Worm (Caenorhabditis elegans) whole organism, mixed stage, embryonic: Measurements from ENCODE around the gene W07G4.1.

ENCODE experiments used
- M03D4.4 ChIP-seq: sonication (generic microtip); optimal IDR thresholded peaks from 2 replicates; lab custom pipeline; 2017; ENCODE audit warnings: mild to moderate bottlenecking, missing genetic modification characterization, missing compliant biosample characterization
- bed-3 ChIP-seq: fragments of 200-800 bp; sonication (Bioruptor generic); optimal IDR thresholded peaks from 3 replicates; lab custom pipeline; 2018; ENCODE audit warnings: mild to moderate bottlenecking, missing genetic modification characterization, moderate library complexity, missing compliant biosample characterization
- blmp-1 ChIP-seq: fragments of 150-350 bp; optimal IDR thresholded peaks from 2 replicates; lab custom pipeline; 2014; ENCODE audit warnings: missing biosample characterization, missing genetic modification characterization
- ceh-39 ChIP-seq: fragments of 150-350 bp; optimal IDR thresholded peaks from 2 replicates; lab custom pipeline; 2014; ENCODE audit warnings: missing biosample characterization, missing genetic modification characterization
- ceh-43 ChIP-seq: fragments of 200-800 bp; sonication (Bioruptor generic); optimal IDR thresholded peaks from 2 replicates; lab custom pipeline; 2018; ENCODE audit warnings: mild to moderate bottlenecking, missing genetic modification characterization, moderate library complexity, missing compliant biosample characterization
- ceh-83 ChIP-seq: fragments of 200-800 bp; sonication (Bioruptor generic); optimal IDR thresholded peaks from 2 replicates; lab custom pipeline; 2018; ENCODE audit warnings: mild to moderate bottlenecking, missing genetic modification characterization, missing compliant biosample characterization
- ces-1 ChIP-seq: fragments of 150-350 bp; optimal IDR thresholded peaks from 2 replicates; lab custom pipeline; 2014; ENCODE audit warnings: missing biosample characterization, missing genetic modification reagents, missing genetic modification characterization
- cnd-1 ChIP-seq: fragments of 200-800 bp; sonication (Bioruptor generic); optimal IDR thresholded peaks from 2 replicates; lab custom pipeline; 2018; ENCODE audit warnings: mild to moderate bottlenecking, missing genetic modification characterization, missing compliant biosample characterization
- drap-1 ChIP-seq: fragments of 200-800 bp; sonication (Bioruptor generic); optimal IDR thresholded peaks from 3 replicates; lab custom pipeline; 2018; ENCODE audit warnings: mild to moderate bottlenecking, missing genetic modification characterization, missing compliant biosample characterization
- elt-1 ChIP-seq: sonication (generic microtip); optimal IDR thresholded peaks from 2 replicates; lab custom pipeline; 2017; ENCODE audit warnings: missing genetic modification characterization, mild to moderate bottlenecking, missing compliant biosample characterization, antibody characterized with exemption, moderate library complexity, borderline replicate concordance; ENCODE audit not compliant: insufficient read depth
- elt-3 ChIP-seq: fragments of 150-350 bp; optimal IDR thresholded peaks from 2 replicates; lab custom pipeline; 2014; ENCODE audit warnings: missing biosample characterization, missing genetic modification characterization
- flh-1 ChIP-seq: fragments of 200-800 bp; sonication (Bioruptor generic); optimal IDR thresholded peaks from 2 replicates; lab custom pipeline; 2018; ENCODE audit warnings: mild to moderate bottlenecking, missing genetic modification characterization, moderate library complexity, missing compliant biosample characterization
- ham-2 ChIP-seq: fragments of 200-800 bp; sonication (Bioruptor generic); optimal IDR thresholded peaks from 2 replicates; lab custom pipeline; 2018; ENCODE audit warnings: mild to moderate bottlenecking, missing genetic modification characterization, missing compliant biosample characterization
- hlh-1 ChIP-seq: fragments of 150-350 bp; optimal IDR thresholded peaks from 2 replicates; lab custom pipeline; 2014; ENCODE audit warnings: missing biosample characterization, missing genetic modification reagents, missing genetic modification characterization
- lin-13 ChIP-seq: fragments of 150-350 bp; optimal IDR thresholded peaks from 2 replicates; lab custom pipeline; 2014; ENCODE audit warnings: missing biosample characterization, missing genetic modification characterization
- lin-32 ChIP-seq: fragments of 200-800 bp; sonication (Bioruptor generic); optimal IDR thresholded peaks from 2 replicates; lab custom pipeline; 2018; ENCODE audit warnings: mild to moderate bottlenecking, missing genetic modification characterization, missing compliant biosample characterization
- lsy-2 ChIP-seq: fragments of 150-350 bp; optimal IDR thresholded peaks from 2 replicates; lab custom pipeline; 2014; ENCODE audit warnings: missing biosample characterization, missing genetic modification characterization
- mab-5 ChIP-seq: fragments of 150-350 bp; optimal IDR thresholded peaks from 2 replicates; lab custom pipeline; 2014; ENCODE audit warnings: missing biosample characterization, missing genetic modification characterization
- mep-1 ChIP-seq: fragments of 150-350 bp; optimal IDR thresholded peaks from 2 replicates; lab custom pipeline; 2017; ENCODE audit warnings: missing biosample characterization, missing genetic modification reagents, missing genetic modification characterization, inconsistent platforms
- mls-2 ChIP-seq: sonication (generic microtip); optimal IDR thresholded peaks from 2 replicates; lab custom pipeline; 2016; ENCODE audit warnings: mild to moderate bottlenecking, missing genetic modification characterization, moderate library complexity, missing compliant biosample characterization
- nhr-12 ChIP-seq: fragments of 150-350 bp; optimal IDR thresholded peaks from 2 replicates; lab custom pipeline; 2014; ENCODE audit warnings: missing biosample characterization, missing genetic modification characterization
- nhr-2 ChIP-seq: fragments of 150-350 bp; optimal IDR thresholded peaks from 2 replicates; lab custom pipeline; 2014; ENCODE audit warnings: missing biosample characterization, missing genetic modification characterization
- nhr-237 ChIP-seq: fragments of 150-350 bp; optimal IDR thresholded peaks from 2 replicates; lab custom pipeline; 2014; ENCODE audit warnings: missing biosample characterization, missing genetic modification characterization
- nhr-28 ChIP-seq: fragments of 150-350 bp; optimal IDR thresholded peaks from 2 replicates; lab custom pipeline; 2014; ENCODE audit warnings: missing biosample characterization, missing genetic modification characterization
- nhr-76 ChIP-seq: sonication (generic microtip); optimal IDR thresholded peaks from 2 replicates; lab custom pipeline; 2017; ENCODE audit warnings: missing biosample characterization, missing genetic modification characterization
- pha-4 ChIP-seq: fragments of 150-350 bp; optimal IDR thresholded peaks from 2 replicates; lab custom pipeline; 2018; ENCODE audit warnings: missing biosample characterization, missing genetic modification reagents, missing genetic modification characterization
- sem-2 ChIP-seq: fragments of 200-800 bp; sonication (Bioruptor generic); optimal IDR thresholded peaks from 2 replicates; lab custom pipeline; 2018; ENCODE audit warnings: mild to moderate bottlenecking, missing genetic modification characterization, missing compliant biosample characterization
- snpc-4 ChIP-seq: fragments of 150-350 bp; optimal IDR thresholded peaks from 2 replicates; lab custom pipeline; 2014; ENCODE audit warnings: missing biosample characterization, missing genetic modification characterization
- sptf-1 ChIP-seq: sonication (generic microtip); optimal IDR thresholded peaks from 2 replicates; lab custom pipeline; 2017; ENCODE audit warnings: mild to moderate bottlenecking, missing genetic modification characterization, moderate library complexity, missing compliant biosample characterization
- tbx-8 ChIP-seq: fragments of 200-800 bp; sonication (Bioruptor generic); optimal IDR thresholded peaks from 2 replicates; lab custom pipeline; 2018; ENCODE audit warnings: mild to moderate bottlenecking, missing genetic modification characterization, moderate library complexity, missing compliant biosample characterization
- unc-120 ChIP-seq: sonication (generic microtip); optimal IDR thresholded peaks from 2 replicates; lab custom pipeline; 2017; ENCODE audit warnings: missing genetic modification characterization, missing compliant biosample characterization; ENCODE audit not compliant: poor library complexity, severe bottlenecking
- unc-39 ChIP-seq: fragments of 150-350 bp; optimal IDR thresholded peaks from 2 replicates; lab custom pipeline; 2014; ENCODE audit warnings: missing biosample characterization, missing genetic modification characterization
- unc-62 ChIP-seq: fragments of 150-350 bp; optimal IDR thresholded peaks from 2 replicates; lab custom pipeline; 2014; ENCODE audit warnings: missing biosample characterization, missing genetic modification reagents, missing genetic modification characterization
- zip-8 ChIP-seq: fragments of 150-350 bp; optimal IDR thresholded peaks from 2 replicates; lab custom pipeline; 2014; ENCODE audit warnings: missing biosample characterization, missing genetic modification characterization
- ztf-11 ChIP-seq: fragments of 150-350 bp; optimal IDR thresholded peaks from 2 replicates; lab custom pipeline; 2014; ENCODE audit warnings: missing biosample characterization, missing genetic modification characterization

W07G4.1 gene

DNA sequence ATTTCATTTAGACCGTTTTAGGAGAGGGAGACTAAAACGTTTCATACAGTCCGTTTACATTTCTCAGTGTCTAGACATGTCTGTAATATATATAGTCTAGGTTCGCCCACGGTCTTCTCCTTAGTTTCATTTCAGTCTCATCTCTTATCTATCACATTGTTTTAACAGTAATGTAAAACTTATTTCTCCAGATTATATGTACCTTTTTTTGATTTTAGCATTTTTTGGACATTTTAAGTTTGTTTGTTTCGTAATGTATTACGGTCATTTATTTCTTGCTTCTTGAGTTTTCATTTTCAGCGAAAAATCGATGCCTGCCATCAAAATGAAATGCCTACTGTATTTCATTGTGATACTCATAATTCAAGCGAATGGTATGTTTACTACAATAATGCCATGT is 19.5 kb upstream of the W07G4.1 start, which contains the start of gene F15B9.6:
Gene F15B9.6, plus strand, starts transcription at position 301 of the 400 bp plus-strand sequence.
- TF ChIP-seq hlh-1 (tag; lab: Kevin White, UChicago) (no peak), bed-3 (no peak), nhr-2 (tag; lab: Kevin White, UChicago) (no peak), ham-2 (GFP tag; lab: Kevin White, UChicago) (no peak), elt-1 (tag; lab: Kevin White, UChicago) (no peak), unc-120 (no peak), ceh-43 (no peak), blmp-1 (tag; lab: Kevin White, UChicago) (no peak), nhr-12 (tag; lab: Kevin White, UChicago) (no peak), nhr-237 (tag; lab: Kevin White, UChicago) (no peak), mab-5 (tag; lab: Kevin White, UChicago) (no peak), sptf-1 (tag; lab: Kevin White, UChicago) (no peak), snpc-4 (tag; lab: Kevin White, UChicago) (no peak), lin-13 (tag; lab: Kevin White, UChicago) (no peak), flh-1 (GFP tag; lab: Kevin White, UChicago) (no peak), elt-3 (tag; lab: Kevin White, UChicago) (no peak)

DNA sequence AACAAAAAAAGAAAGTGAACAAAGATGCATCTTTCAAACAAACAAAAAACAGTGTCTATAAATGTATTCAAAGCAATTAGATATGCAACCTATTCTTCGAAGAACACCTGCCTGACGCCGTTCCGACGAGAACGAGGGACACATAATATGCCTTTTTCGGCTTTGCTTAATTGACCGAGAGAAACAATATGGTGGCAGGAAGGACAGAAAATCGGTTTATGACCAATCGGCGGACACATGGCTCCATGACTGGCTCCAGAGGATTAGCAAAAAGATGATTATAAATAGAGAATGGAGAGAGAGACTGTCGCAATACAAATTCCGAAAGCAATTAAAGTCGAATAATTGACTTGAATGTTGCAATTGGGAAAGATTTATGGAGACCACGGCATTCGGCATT is 15.1 kb upstream of the W07G4.1 start:
- TF ChIP-seq drap-1 (GFP tag; lab: Kevin White, UChicago) (no peak), ces-1 (GFP tag; lab: Kevin White, UChicago) (peak; percentile 86), nhr-2 (tag; lab: Kevin White, UChicago) (peak; percentile 14), nhr-237 (tag; lab: Kevin White, UChicago) (no peak), unc-62 (GFP tag; lab: Kevin White, UChicago) (no peak), tbx-8 (GFP tag; lab: Kevin White, UChicago) (no peak), lsy-2 (tag; lab: Kevin White, UChicago) (no peak), unc-120 (no peak), M03D4.4 (tag; lab: Kevin White, UChicago) (no peak), ceh-43 (peak; percentile 36), ceh-83 (GFP tag; lab: Kevin White, UChicago) (no peak), mls-2 (tag; lab: Kevin White, UChicago) (no peak), lin-32 (peak; percentile 47), lin-13 (tag; lab: Kevin White, UChicago) (no peak)

DNA sequence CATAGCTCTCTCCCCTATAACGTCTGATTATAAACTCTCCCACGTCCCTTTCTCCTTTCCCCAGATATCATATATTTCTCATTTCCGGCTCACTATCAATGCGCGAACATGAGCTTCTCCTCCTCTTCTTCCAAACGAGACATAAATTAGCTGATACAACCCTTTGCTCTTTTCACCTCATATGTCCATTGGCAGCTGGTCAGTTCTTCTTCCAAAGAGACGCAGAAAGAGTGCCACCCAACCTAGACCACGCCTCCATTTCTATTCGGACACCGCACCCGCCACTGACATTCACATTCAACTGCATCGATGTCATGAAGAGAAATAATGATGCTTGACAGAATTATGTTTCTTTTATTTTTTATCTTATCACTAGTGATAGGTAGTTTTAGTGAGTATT is 14.6 kb upstream of the W07G4.1 start, which contains the start of gene fmi-1:
Gene fmi-1, plus strand, starts transcription at position 301 of the 400 bp plus-strand sequence.
- TF ChIP-seq pha-4 (tag; lab: Kevin White, UChicago) (no peak), mep-1 (tag; lab: Kevin White, UChicago) (no peak), hlh-1 (tag; lab: Kevin White, UChicago) (no peak), ces-1 (GFP tag; lab: Kevin White, UChicago) (no peak), cnd-1 (tag; lab: Kevin White, UChicago) (peak; percentile 37), nhr-28 (tag; lab: Kevin White, UChicago) (no peak), elt-1 (tag; lab: Kevin White, UChicago) (no peak), sptf-1 (tag; lab: Kevin White, UChicago) (peak; percentile 21)

DNA sequence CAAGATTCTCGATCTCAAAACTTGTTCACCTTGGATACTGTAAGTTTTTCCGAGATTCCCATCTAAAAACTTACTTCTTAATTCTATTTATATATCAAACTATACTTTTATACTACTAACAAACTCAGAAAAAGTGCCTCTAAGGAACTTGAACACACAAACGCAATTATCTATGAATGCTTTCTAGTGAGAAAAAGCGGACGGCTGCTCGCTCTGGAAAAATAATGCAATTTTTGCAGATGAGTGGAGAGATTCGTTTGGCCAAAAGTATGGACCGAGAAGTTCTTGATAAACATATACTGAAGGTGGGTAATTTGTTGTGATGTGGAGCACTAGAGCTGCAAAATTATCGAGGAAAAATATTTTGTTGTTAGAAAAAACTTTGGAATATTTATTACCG is 13.3 kb upstream of the W07G4.1 start:
- no peak for TF ChIP-seq flh-1 (GFP tag; lab: Kevin White, UChicago)
- TF ChIP-seq ceh-43: no peak
- peak; percentile 83 for TF ChIP-seq ces-1 (GFP tag; lab: Kevin White, UChicago)
- no peak for TF ChIP-seq nhr-12 (tag; lab: Kevin White, UChicago)

DNA sequence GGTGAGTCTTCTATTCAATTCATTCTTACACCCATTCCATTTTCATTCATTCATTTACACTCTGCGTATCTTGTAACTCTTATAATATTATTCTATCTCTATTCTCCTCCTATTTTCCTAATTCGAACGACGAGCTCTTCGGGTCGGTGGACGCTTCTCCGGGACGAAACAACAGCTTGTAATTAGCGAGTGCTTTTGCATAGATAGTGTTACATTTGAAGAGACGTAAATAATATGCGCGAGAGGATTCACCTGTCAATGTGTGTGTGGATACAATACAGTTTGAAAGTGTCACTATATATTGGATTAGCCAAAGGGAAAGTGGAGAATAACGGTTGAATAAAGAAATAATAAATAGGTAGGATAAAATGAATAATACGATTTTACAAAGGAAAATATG is 12.7 kb upstream of the W07G4.1 start:
- no peak for TF ChIP-seq hlh-1 (tag; lab: Kevin White, UChicago)
- TF ChIP-seq elt-1 (tag; lab: Kevin White, UChicago): no peak
- TF ChIP-seq ceh-83 (GFP tag; lab: Kevin White, UChicago): no peak
- no peak for TF ChIP-seq lin-32
- TF ChIP-seq mls-2 (tag; lab: Kevin White, UChicago): peak; percentile 16
- TF ChIP-seq lin-13 (tag; lab: Kevin White, UChicago): no peak
- no peak for TF ChIP-seq mab-5 (tag; lab: Kevin White, UChicago)
- peak; percentile 66 for TF ChIP-seq ham-2 (GFP tag; lab: Kevin White, UChicago)
- TF ChIP-seq nhr-28 (tag; lab: Kevin White, UChicago): no peak
- TF ChIP-seq ces-1 (GFP tag; lab: Kevin White, UChicago): peak; percentile 69
- TF ChIP-seq nhr-12 (tag; lab: Kevin White, UChicago): no peak
- TF ChIP-seq snpc-4 (tag; lab: Kevin White, UChicago): no peak
- no peak for TF ChIP-seq ztf-11 (tag; lab: Kevin White, UChicago)
- TF ChIP-seq sem-2 (GFP tag; lab: Kevin White, UChicago): no peak
- TF ChIP-seq nhr-76 (tag; lab: Kevin White, UChicago): no peak
- no peak for TF ChIP-seq zip-8 (tag; lab: Kevin White, UChicago)
- no peak for TF ChIP-seq unc-62 (GFP tag; lab: Kevin White, UChicago)
- TF ChIP-seq ceh-43: no peak
- no peak for TF ChIP-seq drap-1 (GFP tag; lab: Kevin White, UChicago)
- no peak for TF ChIP-seq nhr-2 (tag; lab: Kevin White, UChicago)
- TF ChIP-seq M03D4.4 (tag; lab: Kevin White, UChicago): no peak
- no peak for TF ChIP-seq lsy-2 (tag; lab: Kevin White, UChicago)
- no peak for TF ChIP-seq bed-3
- no peak for TF ChIP-seq unc-120
- no peak for TF ChIP-seq tbx-8 (GFP tag; lab: Kevin White, UChicago)
- TF ChIP-seq cnd-1 (tag; lab: Kevin White, UChicago): peak; percentile 40
- TF ChIP-seq nhr-237 (tag; lab: Kevin White, UChicago): no peak
- TF ChIP-seq unc-39 (tag; lab: Kevin White, UChicago): no peak
- no peak for TF ChIP-seq pha-4 (tag; lab: Kevin White, UChicago)
- TF ChIP-seq flh-1 (GFP tag; lab: Kevin White, UChicago): no peak
- TF ChIP-seq ceh-39 (tag; lab: Kevin White, UChicago): no peak
- TF ChIP-seq, all 35 proteins: peak for 4
